Fruit fly (Drosophila melanogaster) whole organism, embryonic: Measurements from ENCODE around the gene CG13455.

Experiments
- B-H2 ChIP-seq: fragments of 200-800 bp; sonication (Bioruptor generic); optimal IDR thresholded peaks from 2 replicates; lab custom pipeline; 2018; ENCODE audit warnings: missing biosample characterization, mild to moderate bottlenecking, missing genetic modification characterization
- Blimp-1 ChIP-seq: fragments of 200-800 bp; sonication (Bioruptor generic); optimal IDR thresholded peaks from 3 replicates; lab custom pipeline; 2018; ENCODE audit warnings: missing biosample characterization, missing genetic modification characterization, mild to moderate bottlenecking, moderate library complexity, missing genetic modification reagents
- Bteb2 ChIP-seq: fragments of 200-800 bp; sonication (Bioruptor generic); optimal IDR thresholded peaks from 2 replicates; lab custom pipeline; 2016; ENCODE audit warnings: missing biosample characterization, missing genetic modification characterization
- CG11085 ChIP-seq: fragments of 200-800 bp; sonication (Bioruptor generic); IDR thresholded peaks from 2 replicates; pipeline ENCODE4 v1.3.6; 2022; ENCODE audit warnings: missing biosample characterization, missing genetic modification characterization
- CG12659 ChIP-seq: fragments of 200-800 bp; sonication (Bioruptor generic); optimal IDR thresholded peaks from 3 replicates; lab custom pipeline; 2017; ENCODE audit warnings: mild to moderate bottlenecking, missing biosample characterization, missing genetic modification reagents, missing genetic modification characterization
- CG14710 ChIP-seq: fragments of 200-800 bp; sonication (Bioruptor generic); optimal IDR thresholded peaks from 3 replicates; lab custom pipeline; 2019; ENCODE audit warnings: missing biosample characterization, mild to moderate bottlenecking, missing genetic modification characterization, moderate library complexity
- CG15479 ChIP-seq: fragments of 200-800 bp; sonication (Bioruptor generic); optimal IDR thresholded peaks from 3 replicates; lab custom pipeline; 2019; ENCODE audit warnings: missing biosample characterization, mild to moderate bottlenecking, missing genetic modification characterization, moderate library complexity
- CG15514 ChIP-seq: fragments of 200-800 bp; sonication (Bioruptor generic); optimal IDR thresholded peaks from 3 replicates; lab custom pipeline; 2017; ENCODE audit warnings: missing biosample characterization, missing genetic modification characterization, mild to moderate bottlenecking, moderate library complexity, missing genetic modification reagents
- CG15601 ChIP-seq: fragments of 200-800 bp; sonication (Bioruptor generic); optimal IDR thresholded peaks from 3 replicates; lab custom pipeline; 2019; ENCODE audit warnings: missing biosample characterization, mild to moderate bottlenecking, missing genetic modification characterization, moderate library complexity
- CG1603 ChIP-seq: fragments of 200-800 bp; sonication (Bioruptor generic); optimal IDR thresholded peaks from 2 replicates; lab custom pipeline; 2019; ENCODE audit warnings: missing biosample characterization, mild to moderate bottlenecking, missing genetic modification characterization, moderate library complexity
- CG16863 ChIP-seq: fragments of 200-800 bp; sonication (Bioruptor generic); optimal IDR thresholded peaks from 3 replicates; lab custom pipeline; 2016; ENCODE audit warnings: missing biosample characterization, missing genetic modification characterization
- CG17829 ChIP-seq: fragments of 200-800 bp; optimal IDR thresholded peaks from 2 replicates; lab custom pipeline; 2019; ENCODE audit warnings: missing biosample characterization, mild to moderate bottlenecking, missing genetic modification characterization, moderate library complexity
- CG1832 ChIP-seq: fragments of 200-800 bp; sonication (Bioruptor generic); optimal IDR thresholded peaks from 2 replicates; lab custom pipeline; 2017; ENCODE audit warnings: missing biosample characterization, mild to moderate bottlenecking, missing genetic modification characterization, inconsistent platforms
- CG18619 ChIP-seq: fragments of 200-800 bp; sonication (Bioruptor generic); optimal IDR thresholded peaks from 3 replicates; lab custom pipeline; 2017; ENCODE audit warnings: missing biosample characterization, mild to moderate bottlenecking, missing genetic modification characterization
- CG42726 ChIP-seq: fragments of 200-800 bp; sonication (Bioruptor generic); IDR thresholded peaks from 2 replicates; pipeline ENCODE4 v1.3.6; 2022; ENCODE audit warnings: missing biosample characterization, missing genetic modification characterization; ENCODE audit not compliant: partially characterized antibody
- CG43689 ChIP-seq: fragments of 200-800 bp; sonication (Bioruptor generic); IDR thresholded peaks from 2 replicates; pipeline ENCODE4 v1.3.6; 2022; ENCODE audit warnings: missing biosample characterization, missing genetic modification characterization
- CG7271 ChIP-seq: fragments of 200-800 bp; sonication (Bioruptor generic); optimal IDR thresholded peaks from 2 replicates; lab custom pipeline; 2018; ENCODE audit warnings: missing biosample characterization, mild to moderate bottlenecking, missing genetic modification characterization, moderate library complexity
- CG7928 ChIP-seq: fragments of 200-800 bp; sonication (Bioruptor generic); optimal IDR thresholded peaks from 2 replicates; lab custom pipeline; 2017; ENCODE audit warnings: missing biosample characterization, mild to moderate bottlenecking, missing genetic modification characterization
- CG8290 ChIP-seq, 3 experiments: fragments of 200-800 bp; sonication (Bioruptor generic); optimal IDR thresholded peaks; 2 replicates each; lab custom pipeline; 2016 to 2019; ENCODE audit warnings: missing biosample characterization in 3 of 3, missing genetic modification characterization in 3 of 3, mild to moderate bottlenecking in 2 of 3, moderate library complexity in 1 of 3
- CG9437 ChIP-seq: fragments of 200-800 bp; sonication (Bioruptor generic); optimal IDR thresholded peaks from 2 replicates; lab custom pipeline; 2018; ENCODE audit warnings: missing biosample characterization, mild to moderate bottlenecking, missing genetic modification characterization
- CG9797 ChIP-seq: fragments of 200-800 bp; sonication (Bioruptor generic); optimal IDR thresholded peaks from 3 replicates; lab custom pipeline; 2018; ENCODE audit warnings: missing biosample characterization, mild to moderate bottlenecking, missing genetic modification characterization
- CG9817 ChIP-seq: fragments of 200-800 bp; sonication (Bioruptor generic); optimal IDR thresholded peaks from 2 replicates; lab custom pipeline; 2018; ENCODE audit warnings: missing biosample characterization, mild to moderate bottlenecking, missing genetic modification characterization, moderate library complexity
- Dad ChIP-seq: fragments of 200-800 bp; sonication (Bioruptor generic); optimal IDR thresholded peaks from 3 replicates; lab custom pipeline; 2016; ENCODE audit warnings: missing biosample characterization, missing genetic modification characterization
- E2f2 ChIP-seq: fragments of 200-800 bp; sonication (Bioruptor generic); IDR thresholded peaks from 2 replicates; pipeline ENCODE4 v1.3.6; 2022; ENCODE audit warnings: missing biosample characterization, missing genetic modification characterization
- Fer3 ChIP-seq: fragments of 200-800 bp; sonication (Bioruptor generic); optimal IDR thresholded peaks from 2 replicates; lab custom pipeline; 2018; ENCODE audit warnings: missing biosample characterization, mild to moderate bottlenecking, missing genetic modification characterization, moderate library complexity
- Hey ChIP-seq: fragments of 200-800 bp; sonication (Bioruptor generic); optimal IDR thresholded peaks from 3 replicates; lab custom pipeline; 2018; ENCODE audit warnings: missing biosample characterization, mild to moderate bottlenecking, missing genetic modification characterization
- Nf-YC ChIP-seq: fragments of 200-800 bp; optimal IDR thresholded peaks from 3 replicates; lab custom pipeline; 2019; ENCODE audit warnings: missing biosample characterization, mild to moderate bottlenecking, missing genetic modification characterization, moderate library complexity
- Sox102F ChIP-seq: fragments of 200-800 bp; sonication (Bioruptor generic); optimal IDR thresholded peaks from 2 replicates; lab custom pipeline; 2018; ENCODE audit warnings: missing biosample characterization, mild to moderate bottlenecking, missing genetic modification characterization, moderate library complexity
- Stat92E ChIP-seq, 3 experiments: fragments of >200 bp in 2 of 3; fragments of 200-800 bp in 1 of 3; sonication (Bioruptor generic) in 1 of 3; optimal IDR thresholded peaks; 2 replicates each; lab custom pipeline; 2017 to 2019; ENCODE audit warnings: missing biosample characterization in 3 of 3, missing genetic modification characterization in 3 of 3, mild to moderate bottlenecking in 1 of 3, moderate library complexity in 1 of 3
- Taf1 ChIP-seq: fragments of 200-800 bp; sonication (Bioruptor generic); IDR thresholded peaks from 2 replicates; pipeline ENCODE4 v1.3.6; 2022; ENCODE audit warnings: missing biosample characterization, missing genetic modification characterization
- Trl ChIP-seq, 3 experiments: fragments of >200 bp in 2 of 3; fragments of 200-800 bp in 1 of 3; sonication (Bioruptor generic) in 1 of 3; optimal IDR thresholded peaks; 2 replicates in 1 of 3; 3 replicates in 2 of 3; lab custom pipeline; 2016 to 2017; ENCODE audit warnings: missing biosample characterization in 1 of 3, missing genetic modification characterization in 1 of 3
- Xrp1 ChIP-seq: fragments of 200-800 bp; sonication (Bioruptor generic); IDR thresholded peaks from 2 replicates; pipeline ENCODE4 v1.3.6; 2022; ENCODE audit warnings: missing biosample characterization, missing genetic modification characterization
- bbx ChIP-seq: fragments of 200-800 bp; sonication (Bioruptor generic); IDR thresholded peaks from 2 replicates; pipeline ENCODE4 v1.3.6; 2022; ENCODE audit warnings: missing biosample characterization, missing genetic modification characterization; ENCODE audit not compliant: partially characterized antibody
- bowl ChIP-seq: fragments of 200-800 bp; sonication (Bioruptor generic); IDR thresholded peaks from 2 replicates; pipeline ENCODE4 v1.3.6; 2022; ENCODE audit warnings: missing biosample characterization, missing genetic modification characterization
- cad ChIP-seq: fragments of >200 bp; optimal IDR thresholded peaks from 2 replicates; lab custom pipeline; 2017; ENCODE audit warnings: missing biosample characterization, missing genetic modification characterization
- crc ChIP-seq: fragments of 200-800 bp; sonication (Bioruptor generic); optimal IDR thresholded peaks from 2 replicates; lab custom pipeline; 2016; ENCODE audit warnings: missing biosample characterization, missing genetic modification characterization
- cwo ChIP-seq: fragments of 200-800 bp; sonication (Bioruptor generic); optimal IDR thresholded peaks from 3 replicates; lab custom pipeline; 2017; ENCODE audit warnings: missing biosample characterization, missing genetic modification characterization, mild to moderate bottlenecking, moderate library complexity, missing genetic modification reagents
- inv ChIP-seq: fragments of 200-800 bp; sonication (Bioruptor generic); IDR thresholded peaks from 2 replicates; pipeline ENCODE4 v1.3.6; 2022; ENCODE audit warnings: missing biosample characterization, missing genetic modification characterization; ENCODE audit not compliant: partially characterized antibody
- luna ChIP-seq: fragments of 200-800 bp; sonication (Bioruptor generic); optimal IDR thresholded peaks from 2 replicates; lab custom pipeline; 2016; ENCODE audit warnings: missing biosample characterization, missing genetic modification characterization
- mld ChIP-seq: fragments of 200-800 bp; sonication (Bioruptor generic); IDR thresholded peaks from 3 replicates; pipeline ENCODE4 v1.3.6; 2022; ENCODE audit warnings: missing biosample characterization, missing genetic modification characterization; ENCODE audit not compliant: partially characterized antibody
- oc ChIP-seq: fragments of 200-800 bp; sonication (Bioruptor generic); optimal IDR thresholded peaks from 2 replicates; lab custom pipeline; 2018; ENCODE audit warnings: missing biosample characterization, mild to moderate bottlenecking, missing genetic modification characterization, moderate library complexity
- psq ChIP-seq: fragments of 200-800 bp; sonication (Bioruptor generic); optimal IDR thresholded peaks from 2 replicates; lab custom pipeline; 2017; ENCODE audit warnings: missing biosample characterization, missing genetic modification characterization
- row ChIP-seq: fragments of 200-800 bp; sonication (Bioruptor generic); IDR thresholded peaks from 3 replicates; pipeline ENCODE4 v1.3.6; 2022; ENCODE audit warnings: missing biosample characterization, missing genetic modification characterization
- tna ChIP-seq: fragments of 200-800 bp; sonication (Bioruptor generic); IDR thresholded peaks from 2 replicates; pipeline ENCODE4 v1.3.6; 2022; ENCODE audit warnings: missing biosample characterization, missing genetic modification characterization; ENCODE audit not compliant: partially characterized antibody
- trem ChIP-seq: fragments of 200-800 bp; optimal IDR thresholded peaks from 3 replicates; lab custom pipeline; 2019; ENCODE audit warnings: missing biosample characterization, mild to moderate bottlenecking, missing genetic modification characterization, moderate library complexity
- z ChIP-seq: fragments of 200-800 bp; sonication (Bioruptor generic); IDR thresholded peaks from 3 replicates; pipeline ENCODE4 v1.3.6; 2022; ENCODE audit warnings: missing biosample characterization, missing genetic modification characterization
- zen ChIP-seq: fragments of 200-800 bp; sonication (Bioruptor generic); optimal IDR thresholded peaks from 3 replicates; lab custom pipeline; 2018; ENCODE audit warnings: missing biosample characterization, mild to moderate bottlenecking, missing genetic modification characterization, moderate library complexity

CG13455 gene

DNA sequence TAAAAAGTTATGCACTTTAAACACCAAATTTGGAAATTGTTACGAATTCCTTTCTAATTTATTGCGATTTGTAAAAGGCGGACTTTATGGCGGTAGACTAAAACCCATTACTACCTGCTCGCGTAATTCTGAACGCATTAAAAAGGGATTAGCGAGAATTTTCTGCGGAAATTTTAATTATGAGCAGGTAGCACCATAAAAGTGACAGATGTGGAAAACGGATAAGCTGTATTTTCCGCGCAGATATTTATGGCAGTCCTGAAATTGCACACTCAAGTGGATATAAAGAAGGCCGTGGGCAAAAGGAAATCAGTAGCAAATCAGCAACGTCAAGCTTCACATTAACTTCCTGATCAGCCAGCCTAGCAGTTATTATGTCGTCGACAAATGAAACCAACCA is 12.4 kb downstream of the CG13455 start, which contains the start of gene Z600:
Gene Z600 (plus strand): TSS at position 312 of the 400 bp plus-strand sequence.
- 0 out of 2 replicates have a peak, but pooled peaks have one; percentile 14 for TF ChIP-seq tna (GFP tag; lab: Robert Waterston, UW)
- TF ChIP-seq zen (tag; lab: Kevin White, UChicago), result peak; percentile 100
- TF ChIP-seq CG11085, result no peak
- TF ChIP-seq cad (GFP tag; lab: Kevin White, UChicago), result peak; percentile 95
- TF ChIP-seq inv (GFP tag; lab: Robert Waterston, UW), result peak; percentile 21; the same call in 1 of the 2 replicates
- no peak for TF ChIP-seq CG18619
- TF ChIP-seq CG16863 (GFP tag; lab: Kevin White, UChicago), result no peak
- no peak for TF ChIP-seq crc (GFP tag; lab: Kevin White, UChicago)
- TF ChIP-seq CG42726 (GFP tag; lab: Robert Waterston, UW), result no peak
- no peak for TF ChIP-seq Dad (GFP tag; lab: Kevin White, UChicago)
- TF ChIP-seq mld (GFP tag; lab: Robert Waterston, UW), result 0 out of 3 replicates have a peak, but pooled peaks have one; percentile 16
- TF ChIP-seq CG7271, result peak; percentile 76

DNA sequence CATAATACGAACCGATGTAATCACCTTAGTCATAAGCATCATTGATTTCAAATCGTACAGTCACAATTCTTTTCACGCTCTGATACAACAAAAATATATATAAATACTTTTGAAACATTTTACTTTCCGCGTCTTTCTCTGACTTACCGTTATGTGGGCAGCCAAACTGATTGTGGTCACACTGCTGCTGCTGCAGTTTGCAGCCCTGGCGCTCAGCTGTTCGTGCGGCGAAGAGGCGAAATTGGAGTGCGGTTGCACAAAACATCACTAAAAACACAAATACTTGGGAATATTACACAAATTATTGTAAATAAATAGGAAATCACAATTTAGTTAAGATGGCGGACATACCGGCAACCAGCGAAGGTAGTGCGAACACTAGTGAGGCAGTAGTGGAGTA is 13.0 kb downstream of the CG13455 start, which contains the start of the genes gdl and gdl-ORF39:
Gene gdl (plus strand): TSS at position 48 of the 400 bp plus-strand sequence.
Gene gdl-ORF39 (plus strand): TSS at position 48 of the 400 bp plus-strand sequence.
- TF ChIP-seq CG15479, result peak; percentile 38
- TF ChIP-seq CG9797 (GFP tag; lab: Kevin White, UChicago), result peak; percentile 44
- no peak for TF ChIP-seq Blimp-1 (GFP tag; lab: Kevin White, UChicago)
- TF ChIP-seq CG15601 (tag; lab: Kevin White, UChicago), result peak; percentile 6
- peak; percentile 51 for TF ChIP-seq CG1603 (tag; lab: Kevin White, UChicago)
- peak; percentile 43; the same call in 1 of the 2 replicates for TF ChIP-seq bbx (GFP tag; lab: Robert Waterston, UW)
- peak; percentile 36 for TF ChIP-seq trem (tag; lab: Kevin White, UChicago)
- TF ChIP-seq E2f2, result peak; percentile 98
- TF ChIP-seq Taf1 (GFP tag; lab: Robert Waterston, UW), result no peak
- TF ChIP-seq CG17829, result peak; percentile 32
- TF ChIP-seq Xrp1, result no peak
- TF ChIP-seq CG12659 (GFP tag; lab: Kevin White, UChicago), result peak; percentile 12
- TF ChIP-seq Stat92E (GFP tag; optimal IDR thresholded peaks at IDR 0.05; lab: Kevin White, UChicago), result no peak
- no peak for TF ChIP-seq bowl
- TF ChIP-seq luna, result no peak
- peak; percentile 100 for TF ChIP-seq CG14710
- no peak for TF ChIP-seq Sox102F (GFP tag; lab: Kevin White, UChicago)
- no peak for TF ChIP-seq CG9817 (tag; lab: Kevin White, UChicago)
- TF ChIP-seq CG15514, result peak; percentile 65
- no peak; the same call in 2 of the 3 replicates for TF ChIP-seq row (GFP tag; lab: Robert Waterston, UW)
- TF ChIP-seq Trl (optimal IDR thresholded peaks at IDR 0.05; lab: Kevin White, UChicago), result no peak
- no peak for TF ChIP-seq Trl (GFP tag; optimal IDR thresholded peaks at IDR 0.05; lab: Kevin White, UChicago)
- no peak for TF ChIP-seq Fer3 (tag; lab: Kevin White, UChicago)
- TF ChIP-seq cwo (GFP tag; lab: Kevin White, UChicago), result no peak
- TF ChIP-seq B-H2 (GFP tag; lab: Kevin White, UChicago), result no peak
- no peak for TF ChIP-seq CG1832 (GFP tag; lab: Kevin White, UChicago)
- TF ChIP-seq CG7928 (GFP tag; lab: Kevin White, UChicago), result peak; percentile 94
- no peak for TF ChIP-seq CG9437 (GFP tag; lab: Kevin White, UChicago)
- no peak for TF ChIP-seq z (GFP tag; lab: Robert Waterston, UW)
- TF ChIP-seq Bteb2 (GFP tag; lab: Kevin White, UChicago), result no peak
- no peak for TF ChIP-seq Hey (tag; lab: Kevin White, UChicago)
- TF ChIP-seq psq (GFP tag; lab: Kevin White, UChicago), result no peak
- no peak for TF ChIP-seq Nf-YC (tag; lab: Kevin White, UChicago)
- TF ChIP-seq CG8290 (GFP tag; optimal IDR thresholded peaks at IDR 0.05; lab: Kevin White, UChicago), result no peak
- TF ChIP-seq CG8290 (tag; optimal IDR thresholded peaks at IDR 0.05; lab: Kevin White, UChicago), result peak in 1 of 2 experiments; percentile 8
- no peak for TF ChIP-seq oc
- no peak for TF ChIP-seq CG43689 (GFP tag; lab: Robert Waterston, UW)
